Fruit fly (Drosophila melanogaster) whole organism, embryonic: ENCODE results near the gene kay.
A peak's percentile ranks its signal among the peaks of the same experiment; 100 is the strongest.

ENCODE experiments used
- Ada2b ChIP-seq: fragments of 200-800 bp; sonication (Bioruptor generic); IDR thresholded peaks from 2 replicates; pipeline ENCODE4 v1.3.6; 2022; ENCODE audit warnings: missing biosample characterization, missing genetic modification characterization
- Atf-2 ChIP-seq: fragments of 200-800 bp; sonication (Bioruptor generic); optimal IDR thresholded peaks from 2 replicates; lab custom pipeline; 2016; ENCODE audit warnings: missing biosample characterization, missing genetic modification characterization
- B-H1 ChIP-seq: fragments of 200-800 bp; sonication (Bioruptor generic); IDR thresholded peaks from 3 replicates; pipeline ENCODE4 v1.3.6; 2022; ENCODE audit warnings: missing biosample characterization, missing genetic modification characterization
- CG12769 ChIP-seq: fragments of 200-800 bp; sonication (Bioruptor generic); optimal IDR thresholded peaks from 2 replicates; lab custom pipeline; 2019; ENCODE audit warnings: missing biosample characterization, mild to moderate bottlenecking, missing genetic modification characterization, moderate library complexity
- CG17359 ChIP-seq: fragments of 200-800 bp; sonication (Bioruptor generic); optimal IDR thresholded peaks from 3 replicates; lab custom pipeline; 2018; ENCODE audit warnings: missing biosample characterization, mild to moderate bottlenecking, missing genetic modification characterization, moderate library complexity
- CG17385 ChIP-seq: fragments of 200-800 bp; sonication (Bioruptor generic); optimal IDR thresholded peaks from 3 replicates; lab custom pipeline; 2018; ENCODE audit warnings: missing biosample characterization, mild to moderate bottlenecking, missing genetic modification characterization
- CG2129 ChIP-seq: fragments of 200-800 bp; sonication (Bioruptor generic); IDR thresholded peaks from 2 replicates; pipeline ENCODE4 v1.3.6; 2022; ENCODE audit warnings: missing biosample characterization, missing genetic modification characterization; ENCODE audit not compliant: partially characterized antibody
- CG2712 ChIP-seq: fragments of 200-800 bp; optimal IDR thresholded peaks from 3 replicates; lab custom pipeline; 2019; ENCODE audit warnings: missing biosample characterization, mild to moderate bottlenecking, missing genetic modification characterization, moderate library complexity
- CG3163 ChIP-seq: fragments of 200-800 bp; sonication (Bioruptor generic); optimal IDR thresholded peaks from 3 replicates; lab custom pipeline; 2016; ENCODE audit warnings: missing biosample characterization, missing genetic modification characterization
- CG34422 ChIP-seq: fragments of 200-800 bp; sonication (Bioruptor generic); IDR thresholded peaks from 3 replicates; pipeline ENCODE4 v1.3.6; 2022; ENCODE audit warnings: missing biosample characterization, missing genetic modification characterization
- CG42726 ChIP-seq: fragments of 200-800 bp; sonication (Bioruptor generic); IDR thresholded peaks from 2 replicates; pipeline ENCODE4 v1.3.6; 2022; ENCODE audit warnings: missing biosample characterization, missing genetic modification characterization; ENCODE audit not compliant: partially characterized antibody
- CG5245 ChIP-seq: fragments of 200-800 bp; sonication (Bioruptor generic); optimal IDR thresholded peaks from 3 replicates; lab custom pipeline; 2016; ENCODE audit warnings: missing biosample characterization, missing genetic modification characterization
- CG6254 ChIP-seq: fragments of 200-800 bp; sonication (Bioruptor generic); optimal IDR thresholded peaks from 3 replicates; lab custom pipeline; 2017; ENCODE audit warnings: mild to moderate bottlenecking, missing biosample characterization, missing genetic modification reagents, missing genetic modification characterization
- CG7372 ChIP-seq: fragments of 200-800 bp; sonication (Bioruptor generic); IDR thresholded peaks from 2 replicates; pipeline ENCODE4 v1.3.6; 2022; ENCODE audit warnings: missing biosample characterization, missing genetic modification characterization
- CG7928 ChIP-seq: fragments of 200-800 bp; sonication (Bioruptor generic); optimal IDR thresholded peaks from 2 replicates; lab custom pipeline; 2017; ENCODE audit warnings: missing biosample characterization, mild to moderate bottlenecking, missing genetic modification characterization
- CG9727 ChIP-seq: fragments of 200-800 bp; sonication (Bioruptor generic); optimal IDR thresholded peaks from 3 replicates; lab custom pipeline; 2017; ENCODE audit warnings: missing biosample characterization, mild to moderate bottlenecking, missing genetic modification characterization
- Dek ChIP-seq: fragments of 200-800 bp; sonication (Bioruptor generic); optimal IDR thresholded peaks from 3 replicates; lab custom pipeline; 2019; ENCODE audit warnings: missing biosample characterization, mild to moderate bottlenecking, missing genetic modification characterization, moderate library complexity
- Doc2 ChIP-seq: fragments of 200-800 bp; sonication (Bioruptor generic); IDR thresholded peaks from 2 replicates; pipeline ENCODE4 v1.3.6; 2022; ENCODE audit warnings: missing biosample characterization, missing genetic modification characterization
- Doc3 ChIP-seq: fragments of 200-800 bp; sonication (Bioruptor generic); IDR thresholded peaks from 3 replicates; pipeline ENCODE4 v1.3.6; 2022; ENCODE audit warnings: missing biosample characterization, missing genetic modification characterization; ENCODE audit not compliant: partially characterized antibody
- Dref ChIP-seq: fragments of 200-800 bp; sonication (Bioruptor generic); IDR thresholded peaks from 2 replicates; pipeline ENCODE4 v1.3.6; 2022; ENCODE audit warnings: missing biosample characterization, missing genetic modification characterization
- NK7.1 ChIP-seq: fragments of 200-800 bp; sonication (Bioruptor generic); optimal IDR thresholded peaks from 3 replicates; lab custom pipeline; 2016; ENCODE audit warnings: missing biosample characterization, missing genetic modification characterization
- Nf-YB ChIP-seq: fragments of 200-800 bp; sonication (Bioruptor generic); optimal IDR thresholded peaks from 3 replicates; lab custom pipeline; 2019; ENCODE audit warnings: missing biosample characterization, mild to moderate bottlenecking, missing genetic modification characterization, moderate library complexity
- Nf-YC ChIP-seq: fragments of 200-800 bp; optimal IDR thresholded peaks from 3 replicates; lab custom pipeline; 2019; ENCODE audit warnings: missing biosample characterization, mild to moderate bottlenecking, missing genetic modification characterization, moderate library complexity
- Opbp ChIP-seq: fragments of 200-800 bp; sonication (Bioruptor generic); IDR thresholded peaks from 3 replicates; pipeline ENCODE4 v1.3.6; 2022; ENCODE audit warnings: missing biosample characterization, missing genetic modification characterization; ENCODE audit not compliant: partially characterized antibody
- PHDP ChIP-seq: fragments of 200-800 bp; sonication (Bioruptor generic); optimal IDR thresholded peaks from 3 replicates; lab custom pipeline; 2018; ENCODE audit warnings: missing biosample characterization, mild to moderate bottlenecking, missing genetic modification characterization, moderate library complexity
- Sin3A ChIP-seq: fragments of >200 bp; optimal IDR thresholded peaks from 2 replicates; lab custom pipeline; 2018
- Spps ChIP-seq: fragments of 200-800 bp; sonication (Bioruptor generic); optimal IDR thresholded peaks from 2 replicates; lab custom pipeline; 2018; ENCODE audit warnings: missing biosample characterization, mild to moderate bottlenecking, missing genetic modification characterization
- Trl ChIP-seq, 3 experiments: fragments of >200 bp in 2 of 3; fragments of 200-800 bp in 1 of 3; sonication (Bioruptor generic) in 1 of 3; optimal IDR thresholded peaks; 2 replicates in 1 of 3; 3 replicates in 2 of 3; lab custom pipeline; 2016 to 2017; ENCODE audit warnings: missing biosample characterization in 1 of 3, missing genetic modification characterization in 1 of 3
- al ChIP-seq: fragments of 200-800 bp; sonication (Bioruptor generic); IDR thresholded peaks from 2 replicates; pipeline ENCODE4 v1.3.6; 2022; ENCODE audit warnings: missing biosample characterization, missing genetic modification characterization
- br ChIP-seq: fragments of >200 bp; optimal IDR thresholded peaks from 2 replicates; lab custom pipeline; 2017
- cad ChIP-seq: fragments of >200 bp; optimal IDR thresholded peaks from 2 replicates; lab custom pipeline; 2017; ENCODE audit warnings: missing biosample characterization, missing genetic modification characterization
- cg ChIP-seq: fragments of 200-800 bp; sonication (Bioruptor generic); optimal IDR thresholded peaks from 3 replicates; lab custom pipeline; 2019; ENCODE audit warnings: missing biosample characterization, mild to moderate bottlenecking, missing genetic modification characterization, moderate library complexity
- chinmo ChIP-seq: fragments of 200-800 bp; sonication (Bioruptor generic); IDR thresholded peaks from 4 replicates; pipeline ENCODE4 v1.3.6; 2022; ENCODE audit warnings: missing biosample characterization, missing genetic modification characterization; ENCODE audit not compliant: partially characterized antibody
- crp ChIP-seq, 2 experiments: fragments of 200-800 bp; sonication (Bioruptor generic); optimal IDR thresholded peaks; 2 replicates in 1 of 2; 3 replicates in 1 of 2; lab custom pipeline; 2017; ENCODE audit warnings: missing biosample characterization in 2 of 2, missing genetic modification characterization in 2 of 2, mild to moderate bottlenecking in 1 of 2, moderate library complexity in 1 of 2
- cwo ChIP-seq: fragments of 200-800 bp; sonication (Bioruptor generic); optimal IDR thresholded peaks from 3 replicates; lab custom pipeline; 2017; ENCODE audit warnings: missing biosample characterization, missing genetic modification characterization, mild to moderate bottlenecking, moderate library complexity, missing genetic modification reagents
- da ChIP-seq: fragments of 200-800 bp; sonication (Bioruptor generic); optimal IDR thresholded peaks from 2 replicates; lab custom pipeline; 2016; ENCODE audit warnings: missing biosample characterization, missing genetic modification characterization
- disco-r ChIP-seq: fragments of 200-800 bp; sonication (Bioruptor generic); optimal IDR thresholded peaks from 2 replicates; lab custom pipeline; 2016; ENCODE audit warnings: missing biosample characterization, missing genetic modification characterization
- fd3F ChIP-seq: fragments of 200-800 bp; sonication (Bioruptor generic); optimal IDR thresholded peaks from 2 replicates; lab custom pipeline; 2018; ENCODE audit warnings: missing biosample characterization, mild to moderate bottlenecking, missing genetic modification characterization, moderate library complexity
- fru ChIP-seq: fragments of >200 bp; optimal IDR thresholded peaks from 2 replicates; lab custom pipeline; 2017
- gem ChIP-seq: fragments of 200-800 bp; sonication (Bioruptor generic); optimal IDR thresholded peaks from 2 replicates; lab custom pipeline; 2019; ENCODE audit warnings: missing biosample characterization, mild to moderate bottlenecking, missing genetic modification characterization, moderate library complexity
- gsb-n ChIP-seq: fragments of 200-800 bp; sonication (Bioruptor generic); optimal IDR thresholded peaks from 3 replicates; lab custom pipeline; 2018; ENCODE audit warnings: missing biosample characterization, mild to moderate bottlenecking, missing genetic modification characterization
- insv ChIP-seq, 2 experiments: fragments of 200-800 bp; sonication (Bioruptor generic); optimal IDR thresholded peaks; 3 replicates each; lab custom pipeline; 2016 to 2018; ENCODE audit warnings: missing biosample characterization in 2 of 2, missing genetic modification characterization in 2 of 2
- prd ChIP-seq, 3 experiments: fragments of >200 bp in 2 of 3; fragments of 200-800 bp in 1 of 3; sonication (Bioruptor generic) in 1 of 3; optimal IDR thresholded peaks in 2 of 3; IDR thresholded peaks in 1 of 3; 2 replicates in 2 of 3; 3 replicates in 1 of 3; pipeline versions ENCODE4 v1.3.6 to Lab custom; 2017 to 2022; ENCODE audit warnings: missing biosample characterization in 1 of 3, missing genetic modification characterization in 1 of 3
- repo ChIP-seq: fragments of 200-800 bp; sonication (Bioruptor generic); optimal IDR thresholded peaks from 2 replicates; lab custom pipeline; 2016; ENCODE audit warnings: missing biosample characterization, missing genetic modification characterization
- sens ChIP-seq: fragments of 200-800 bp; sonication (Bioruptor generic); peaks from one replicate; lab custom pipeline; 2016; ENCODE audit warnings: missing biosample characterization, missing genetic modification characterization
- seq ChIP-seq: fragments of 200-800 bp; sonication (Bioruptor generic); IDR thresholded peaks from 2 replicates; pipeline ENCODE4 v1.3.6; 2022; ENCODE audit warnings: missing biosample characterization, missing genetic modification characterization
- sob ChIP-seq: fragments of 200-800 bp; sonication (Bioruptor generic); IDR thresholded peaks from 2 replicates; pipeline ENCODE4 v1.3.6; 2022; ENCODE audit warnings: missing biosample characterization, missing genetic modification characterization
- vvl ChIP-seq: fragments of 200-800 bp; sonication (Bioruptor generic); IDR thresholded peaks from 2 replicates; pipeline ENCODE4 v1.3.6; 2022; ENCODE audit warnings: missing biosample characterization, missing genetic modification characterization
- zen ChIP-seq: fragments of 200-800 bp; sonication (Bioruptor generic); optimal IDR thresholded peaks from 3 replicates; lab custom pipeline; 2018; ENCODE audit warnings: missing biosample characterization, mild to moderate bottlenecking, missing genetic modification characterization, moderate library complexity

kay gene

DNA sequence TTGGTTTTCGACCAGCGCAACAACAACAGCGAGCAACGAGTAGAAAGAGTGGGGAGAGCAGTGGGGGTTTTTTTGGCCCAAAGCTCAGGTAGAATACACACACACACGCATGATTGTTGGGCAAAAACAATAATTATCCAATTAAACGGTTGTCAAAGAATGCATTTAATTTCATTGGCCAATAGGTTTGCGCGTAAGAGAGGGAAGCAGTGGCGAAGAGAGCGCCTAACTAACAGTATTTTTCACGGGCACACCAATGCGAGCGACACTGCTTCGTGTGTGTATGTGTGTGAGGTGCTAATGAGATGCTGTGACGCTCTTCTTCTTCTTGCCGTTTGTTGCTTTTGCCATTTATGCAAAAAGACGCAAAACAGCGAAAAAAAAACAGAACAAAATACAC, 39.5 kb upstream of the kay start:
- peak; percentile 49 for TF ChIP-seq zen (tag; lab: Kevin White, UChicago)
- TF ChIP-seq vvl = peak; percentile 38; the same call in 1 of the 2 replicates
- no peak for TF ChIP-seq insv (GFP tag; optimal IDR thresholded peaks at IDR 0.05; lab: Kevin White, UChicago)
- peak; percentile 33 to 53 for TF ChIP-seq Trl (optimal IDR thresholded peaks at IDR 0.05; lab: Kevin White, UChicago)
- TF ChIP-seq Trl (GFP tag; optimal IDR thresholded peaks at IDR 0.05; lab: Kevin White, UChicago) = no peak
- no peak for TF ChIP-seq CG3163 (GFP tag; lab: Kevin White, UChicago)
- TF ChIP-seq Doc2 (GFP tag; lab: Robert Waterston, UW) = no peak
- peak; percentile 76 for TF ChIP-seq CG17385 (GFP tag; lab: Kevin White, UChicago)
- peak; percentile 76 for TF ChIP-seq Nf-YB (GFP tag; lab: Kevin White, UChicago)
- peak; percentile 26 for TF ChIP-seq sens
- no peak for TF ChIP-seq gem (tag; lab: Kevin White, UChicago)
- TF ChIP-seq chinmo (GFP tag; lab: Robert Waterston, UW) = 0 out of 4 replicates have a peak, but pooled peaks have one; percentile 52
- TF ChIP-seq gsb-n (tag; lab: Kevin White, UChicago) = no peak
- peak; percentile 75 for TF ChIP-seq Nf-YC
- peak; percentile 67 for TF ChIP-seq cg (GFP tag; lab: Kevin White, UChicago)

DNA sequence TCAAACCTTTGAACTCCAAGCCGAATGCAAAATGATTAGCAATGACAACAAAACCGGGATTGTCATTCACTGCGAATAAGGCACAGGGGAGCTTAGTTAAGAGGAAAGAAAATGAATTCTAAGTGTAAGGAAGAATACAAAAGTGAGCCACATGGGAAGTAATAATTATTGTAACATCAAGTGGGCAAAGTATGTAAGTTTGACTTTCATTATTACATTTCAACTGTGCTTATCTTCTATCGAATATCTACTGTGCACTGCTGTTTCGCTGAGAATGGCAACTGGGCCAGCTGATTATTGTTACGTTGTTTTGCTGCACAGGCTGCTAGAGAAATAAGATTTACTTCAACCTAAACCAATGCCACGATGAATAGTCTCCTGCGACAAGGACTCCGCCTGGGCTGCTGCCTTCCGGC, 29.1 kb upstream of the kay start, which contains the start of the genes CG7601 and CIA30:
Gene CG7601, minus strand, starts transcription at position 68 of the 416 bp plus-strand sequence.
Gene CIA30, plus strand, starts transcription at position 288 of the 416 bp plus-strand sequence.
- peak; percentile 98 for TF ChIP-seq CG9727 (GFP tag; lab: Kevin White, UChicago)
- TF ChIP-seq Sin3A (lab: Kevin White, UChicago) = peak; percentile 6
- peak; percentile 98 for TF ChIP-seq Dek
- peak; percentile 99 for TF ChIP-seq repo (GFP tag; lab: Kevin White, UChicago)
- peak; percentile 100 for TF ChIP-seq Ada2b
- peak; percentile 98 for TF ChIP-seq CG2712 (tag; lab: Kevin White, UChicago)
- TF ChIP-seq CG17359 (tag; lab: Kevin White, UChicago) = peak; percentile 98
- TF ChIP-seq seq = peak; percentile 100
- TF ChIP-seq fru = no peak
- TF ChIP-seq NK7.1 = peak; percentile 98
- peak; percentile 97 for TF ChIP-seq disco-r
- peak; percentile 97 for TF ChIP-seq cwo (GFP tag; lab: Kevin White, UChicago)
- peak; percentile 100 for TF ChIP-seq CG34422 (GFP tag; lab: Robert Waterston, UW)
- TF ChIP-seq PHDP (tag; lab: Kevin White, UChicago) = peak; percentile 96
- TF ChIP-seq CG5245 (GFP tag; lab: Kevin White, UChicago) = peak; percentile 99
- TF ChIP-seq Atf-2 (GFP tag; lab: Kevin White, UChicago) = peak; percentile 98
- 0 out of 2 replicates have a peak, but pooled peaks have one; percentile 2 for TF ChIP-seq CG42726 (GFP tag; lab: Robert Waterston, UW)
- peak; percentile 100 for TF ChIP-seq sens
- TF ChIP-seq Doc3 = no peak
- TF ChIP-seq Nf-YB (GFP tag; lab: Kevin White, UChicago) = peak; percentile 81
- TF ChIP-seq Opbp (GFP tag; lab: Robert Waterston, UW) = no peak
- TF ChIP-seq prd (optimal IDR thresholded peaks at IDR 0.05; lab: Kevin White, UChicago) = no peak
- TF ChIP-seq prd (GFP tag; IDR thresholded peaks at IDR 0.05; lab: Robert Waterston, UW) = peak; percentile 100
- TF ChIP-seq al (GFP tag; lab: Robert Waterston, UW) = peak; percentile 100
- peak; percentile 93 for TF ChIP-seq CG6254 (GFP tag; lab: Kevin White, UChicago)
- no peak for TF ChIP-seq br (lab: Kevin White, UChicago)
- no peak for TF ChIP-seq cad (GFP tag; lab: Kevin White, UChicago)
- TF ChIP-seq CG12769 (tag; lab: Kevin White, UChicago) = peak; percentile 21
- peak; percentile 91 for TF ChIP-seq CG17385 (GFP tag; lab: Kevin White, UChicago)
- peak; percentile 85 to 97 for TF ChIP-seq crp (GFP tag; optimal IDR thresholded peaks at IDR 0.05; lab: Kevin White, UChicago)
- no peak for TF ChIP-seq CG2129 (GFP tag; lab: Robert Waterston, UW)
- TF ChIP-seq fd3F (GFP tag; lab: Kevin White, UChicago) = peak; percentile 96
- peak; percentile 100 for TF ChIP-seq sob (GFP tag; lab: Robert Waterston, UW)
- TF ChIP-seq Spps (tag; lab: Kevin White, UChicago) = peak; percentile 96
- peak; percentile 84 for TF ChIP-seq CG7928 (GFP tag; lab: Kevin White, UChicago)
- peak; percentile 100 for TF ChIP-seq B-H1 (GFP tag; lab: Robert Waterston, UW)
- peak; percentile 94 for TF ChIP-seq da (GFP tag; lab: Kevin White, UChicago)
- peak; percentile 100 for TF ChIP-seq CG7372 (GFP tag; lab: Robert Waterston, UW)
- TF ChIP-seq Dref = peak; percentile 61
